Fruit fly (Drosophila melanogaster) whole organism, embryonic: ENCODE data around the gene Mocs2B.

ENCODE experiments used
- Asciz ChIP-seq: fragments of 200-800 bp; sonication (Bioruptor generic); optimal IDR thresholded peaks from 2 replicates; lab custom pipeline; 2017; ENCODE audit warnings: missing biosample characterization, mild to moderate bottlenecking, missing genetic modification characterization, missing genetic modification reagents
- CG10274 ChIP-seq: fragments of 200-800 bp; sonication (Bioruptor generic); optimal IDR thresholded peaks from 3 replicates; lab custom pipeline; 2017; ENCODE audit warnings: missing biosample characterization, mild to moderate bottlenecking, missing genetic modification characterization
- CG13424 ChIP-seq: fragments of 200-800 bp; sonication (Bioruptor generic); optimal IDR thresholded peaks from 2 replicates; lab custom pipeline; 2019; ENCODE audit warnings: missing biosample characterization, mild to moderate bottlenecking, missing genetic modification characterization, moderate library complexity
- CG15269 ChIP-seq: fragments of 200-800 bp; sonication (Bioruptor generic); optimal IDR thresholded peaks from 2 replicates; lab custom pipeline; 2018; ENCODE audit warnings: missing biosample characterization, mild to moderate bottlenecking, missing genetic modification characterization, moderate library complexity
- CG15514 ChIP-seq: fragments of 200-800 bp; sonication (Bioruptor generic); optimal IDR thresholded peaks from 3 replicates; lab custom pipeline; 2017; ENCODE audit warnings: missing biosample characterization, missing genetic modification characterization, mild to moderate bottlenecking, moderate library complexity, missing genetic modification reagents
- CG1603 ChIP-seq: fragments of 200-800 bp; sonication (Bioruptor generic); optimal IDR thresholded peaks from 2 replicates; lab custom pipeline; 2019; ENCODE audit warnings: missing biosample characterization, mild to moderate bottlenecking, missing genetic modification characterization, moderate library complexity
- CG16863 ChIP-seq: fragments of 200-800 bp; sonication (Bioruptor generic); optimal IDR thresholded peaks from 3 replicates; lab custom pipeline; 2016; ENCODE audit warnings: missing biosample characterization, missing genetic modification characterization
- CG18011 ChIP-seq: fragments of 200-800 bp; sonication (Bioruptor generic); optimal IDR thresholded peaks from 2 replicates; lab custom pipeline; 2017; ENCODE audit warnings: missing biosample characterization, missing genetic modification characterization, mild to moderate bottlenecking, moderate library complexity, missing genotype
- CG18262 ChIP-seq: fragments of 200-800 bp; optimal IDR thresholded peaks from 3 replicates; lab custom pipeline; 2019; ENCODE audit warnings: missing biosample characterization, mild to moderate bottlenecking, missing genetic modification characterization, moderate library complexity
- CG2202 ChIP-seq: fragments of 200-800 bp; sonication (Bioruptor generic); optimal IDR thresholded peaks from 2 replicates; lab custom pipeline; 2018; ENCODE audit warnings: missing biosample characterization, mild to moderate bottlenecking, missing genetic modification characterization
- CG2712 ChIP-seq: fragments of 200-800 bp; optimal IDR thresholded peaks from 3 replicates; lab custom pipeline; 2019; ENCODE audit warnings: missing biosample characterization, mild to moderate bottlenecking, missing genetic modification characterization, moderate library complexity
- CG30020 ChIP-seq: fragments of 200-800 bp; optimal IDR thresholded peaks from 2 replicates; lab custom pipeline; 2019; ENCODE audit warnings: missing biosample characterization, mild to moderate bottlenecking, missing genetic modification characterization, moderate library complexity
- CG32532 ChIP-seq: fragments of 200-800 bp; sonication (Bioruptor generic); IDR thresholded peaks from 2 replicates; pipeline ENCODE4 v1.3.6; 2022; ENCODE audit warnings: missing biosample characterization, missing genetic modification characterization
- CG32767 ChIP-seq: fragments of 200-800 bp; sonication (Bioruptor generic); IDR thresholded peaks from 2 replicates; pipeline ENCODE4 v1.3.6; 2022; ENCODE audit warnings: missing biosample characterization, missing genetic modification characterization
- CG33557 ChIP-seq: fragments of 200-800 bp; sonication (Bioruptor generic); optimal IDR thresholded peaks from 2 replicates; lab custom pipeline; 2019; ENCODE audit warnings: missing biosample characterization, mild to moderate bottlenecking, missing genetic modification characterization, moderate library complexity
- CG34224 ChIP-seq: fragments of 200-800 bp; sonication (Bioruptor generic); IDR thresholded peaks from 3 replicates; pipeline ENCODE4 v1.3.6; 2022; ENCODE audit warnings: missing biosample characterization, missing genetic modification characterization; ENCODE audit not compliant: partially characterized antibody
- CG3838 ChIP-seq: fragments of 200-800 bp; sonication (Bioruptor generic); optimal IDR thresholded peaks from 3 replicates; lab custom pipeline; 2016; ENCODE audit warnings: missing biosample characterization, missing genetic modification characterization
- CG6175 ChIP-seq: fragments of 200-800 bp; sonication (Bioruptor generic); IDR thresholded peaks from 3 replicates; pipeline ENCODE4 v1.3.6; 2022; ENCODE audit warnings: missing biosample characterization, missing genetic modification characterization
- Dbx ChIP-seq: fragments of 200-800 bp; sonication (Bioruptor generic); IDR thresholded peaks from 3 replicates; pipeline ENCODE4 v1.3.6; 2022; ENCODE audit warnings: missing biosample characterization, missing genetic modification characterization
- Hmx ChIP-seq: fragments of 200-800 bp; sonication (Bioruptor generic); optimal IDR thresholded peaks from 2 replicates; lab custom pipeline; 2016; ENCODE audit warnings: missing biosample characterization, missing genetic modification characterization
- Hr39 ChIP-seq: fragments of >200 bp; optimal IDR thresholded peaks from 2 replicates; lab custom pipeline; 2017
- Lhr ChIP-seq: fragments of 200-800 bp; sonication (Bioruptor generic); optimal IDR thresholded peaks from 3 replicates; lab custom pipeline; 2017; ENCODE audit warnings: mild to moderate bottlenecking, missing biosample characterization, missing genetic modification reagents, missing genetic modification characterization
- MESR4 ChIP-seq: fragments of 200-800 bp; sonication (Bioruptor generic); optimal IDR thresholded peaks from 2 replicates; lab custom pipeline; 2018; ENCODE audit warnings: missing biosample characterization, mild to moderate bottlenecking, missing genetic modification characterization, moderate library complexity
- Mad ChIP-seq: fragments of 200-800 bp; sonication (Bioruptor generic); optimal IDR thresholded peaks from 2 replicates; lab custom pipeline; 2016; ENCODE audit warnings: missing biosample characterization, missing genetic modification characterization
- Med ChIP-seq: fragments of 200-800 bp; sonication (Bioruptor generic); peaks from one replicate; lab custom pipeline; 2016; ENCODE audit warnings: missing biosample characterization, missing genetic modification characterization, mild to moderate bottlenecking, inconsistent platforms, moderate library complexity
- Opbp ChIP-seq: fragments of 200-800 bp; sonication (Bioruptor generic); IDR thresholded peaks from 3 replicates; pipeline ENCODE4 v1.3.6; 2022; ENCODE audit warnings: missing biosample characterization, missing genetic modification characterization; ENCODE audit not compliant: partially characterized antibody
- Ptx1 ChIP-seq: fragments of 200-800 bp; sonication (Bioruptor generic); IDR thresholded peaks from 2 replicates; pipeline ENCODE4 v1.3.6; 2022; ENCODE audit warnings: missing biosample characterization, missing genetic modification characterization
- al ChIP-seq: fragments of 200-800 bp; sonication (Bioruptor generic); IDR thresholded peaks from 2 replicates; pipeline ENCODE4 v1.3.6; 2022; ENCODE audit warnings: missing biosample characterization, missing genetic modification characterization
- ase ChIP-seq: fragments of 200-800 bp; sonication (Bioruptor generic); IDR thresholded peaks from 3 replicates; pipeline ENCODE4 v1.3.6; 2022; ENCODE audit warnings: missing biosample characterization, missing genetic modification characterization
- cg ChIP-seq: fragments of 200-800 bp; sonication (Bioruptor generic); optimal IDR thresholded peaks from 3 replicates; lab custom pipeline; 2019; ENCODE audit warnings: missing biosample characterization, mild to moderate bottlenecking, missing genetic modification characterization, moderate library complexity
- fd102C ChIP-seq: fragments of 200-800 bp; sonication (Bioruptor generic); optimal IDR thresholded peaks from 2 replicates; lab custom pipeline; 2018; ENCODE audit warnings: missing biosample characterization, mild to moderate bottlenecking, missing genetic modification characterization, moderate library complexity
- fd96Cb ChIP-seq: fragments of 200-800 bp; sonication (Bioruptor generic); optimal IDR thresholded peaks from 2 replicates; lab custom pipeline; 2018; ENCODE audit warnings: missing biosample characterization, mild to moderate bottlenecking, missing genetic modification characterization, moderate library complexity
- gem ChIP-seq: fragments of 200-800 bp; sonication (Bioruptor generic); optimal IDR thresholded peaks from 2 replicates; lab custom pipeline; 2019; ENCODE audit warnings: missing biosample characterization, mild to moderate bottlenecking, missing genetic modification characterization, moderate library complexity
- grau ChIP-seq: fragments of 200-800 bp; optimal IDR thresholded peaks from 3 replicates; lab custom pipeline; 2019; ENCODE audit warnings: missing biosample characterization, mild to moderate bottlenecking, missing genetic modification characterization, moderate library complexity
- hb ChIP-seq: fragments of 200-800 bp; sonication (Bioruptor generic); IDR thresholded peaks from 3 replicates; pipeline ENCODE4 v1.3.6; 2022; ENCODE audit warnings: missing biosample characterization, missing genetic modification characterization; ENCODE audit not compliant: partially characterized antibody
- inv ChIP-seq: fragments of 200-800 bp; sonication (Bioruptor generic); IDR thresholded peaks from 2 replicates; pipeline ENCODE4 v1.3.6; 2022; ENCODE audit warnings: missing biosample characterization, missing genetic modification characterization; ENCODE audit not compliant: partially characterized antibody
- kah ChIP-seq: fragments of 200-800 bp; sonication (Bioruptor generic); optimal IDR thresholded peaks from 2 replicates; lab custom pipeline; 2018; ENCODE audit warnings: missing biosample characterization, mild to moderate bottlenecking, missing genetic modification characterization
- kay ChIP-seq: fragments of 200-800 bp; sonication (Bioruptor generic); optimal IDR thresholded peaks from 2 replicates; lab custom pipeline; 2016; ENCODE audit warnings: missing biosample characterization, missing genetic modification characterization
- nmo ChIP-seq: fragments of 200-800 bp; sonication (Bioruptor generic); optimal IDR thresholded peaks from 2 replicates; lab custom pipeline; 2018; ENCODE audit warnings: missing biosample characterization, mild to moderate bottlenecking, missing genetic modification characterization, moderate library complexity
- phol ChIP-seq: fragments of 200-800 bp; sonication (Bioruptor generic); optimal IDR thresholded peaks from 3 replicates; lab custom pipeline; 2018; ENCODE audit warnings: missing biosample characterization, mild to moderate bottlenecking, missing genetic modification characterization, moderate library complexity
- pita ChIP-seq: fragments of 200-800 bp; sonication (Bioruptor generic); optimal IDR thresholded peaks from 2 replicates; lab custom pipeline; 2017; ENCODE audit warnings: missing biosample characterization, mild to moderate bottlenecking, missing genetic modification characterization
- repo ChIP-seq: fragments of 200-800 bp; sonication (Bioruptor generic); optimal IDR thresholded peaks from 2 replicates; lab custom pipeline; 2016; ENCODE audit warnings: missing biosample characterization, missing genetic modification characterization
- slbo ChIP-seq: fragments of 200-800 bp; sonication (Bioruptor generic); IDR thresholded peaks from 2 replicates; pipeline ENCODE4 v1.3.6; 2022; ENCODE audit warnings: missing biosample characterization, missing genetic modification characterization
- sna ChIP-seq: fragments of 200-800 bp; sonication (Bioruptor generic); IDR thresholded peaks from 2 replicates; pipeline ENCODE4 v1.3.6; 2022; ENCODE audit warnings: missing biosample characterization, missing genetic modification characterization; ENCODE audit not compliant: partially characterized antibody
- unc-4 ChIP-seq: fragments of 200-800 bp; sonication (Bioruptor generic); IDR thresholded peaks from 2 replicates; pipeline ENCODE4 v1.3.6; 2022; ENCODE audit warnings: missing biosample characterization, missing genetic modification characterization; ENCODE audit not compliant: partially characterized antibody
- wor ChIP-seq: fragments of 200-800 bp; sonication (Bioruptor generic); IDR thresholded peaks from 2 replicates; pipeline ENCODE4 v1.3.6; 2022; ENCODE audit warnings: missing biosample characterization, missing genetic modification characterization

Mocs2B gene

DNA sequence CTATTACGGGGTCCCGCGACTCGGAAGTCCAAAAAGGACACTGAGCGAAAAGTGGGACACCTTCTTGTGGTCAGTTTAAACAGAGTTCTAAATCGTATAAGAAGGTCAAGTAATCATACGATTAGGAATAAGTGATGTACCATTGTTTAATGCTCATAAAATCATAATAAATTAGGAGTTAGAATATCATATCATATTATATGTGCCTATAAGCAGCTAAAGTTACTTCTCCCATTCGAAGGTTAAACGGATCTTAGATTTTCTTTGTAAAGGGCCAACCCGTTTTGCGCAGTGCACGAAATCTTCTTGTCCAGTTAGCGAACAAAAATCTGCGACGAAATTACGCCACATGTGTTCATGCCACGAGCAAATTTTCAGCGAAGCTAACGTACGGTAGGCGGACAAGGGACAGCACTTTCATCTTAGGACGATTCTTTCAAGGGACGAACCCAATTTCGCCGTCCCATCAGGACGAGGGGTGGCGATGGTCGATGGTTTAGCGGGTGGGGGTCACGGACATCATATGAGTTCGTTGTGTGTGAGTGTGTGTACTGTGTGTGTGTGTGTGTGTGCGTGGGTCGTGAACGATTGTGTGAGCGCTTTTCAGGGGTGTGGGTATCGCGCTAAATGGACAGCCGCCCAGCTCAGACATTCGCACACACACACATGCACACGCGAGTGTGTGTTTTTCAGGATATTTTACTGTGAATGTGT is 41.3 kb upstream of the Mocs2B start (continued):
- TF ChIP-seq CG10274 (peak; percentile 15), CG1603 (tag; lab: Kevin White, UChicago) (peak; percentile 41), nmo (peak; percentile 59), slbo (GFP tag; lab: Robert Waterston, UW) (peak; percentile 51), CG15514 (GFP tag; lab: Kevin White, UChicago) (peak; percentile 14), fd96Cb (peak; percentile 60), kah (GFP tag; lab: Kevin White, UChicago) (no peak), repo (GFP tag; lab: Kevin White, UChicago) (no peak), MESR4 (GFP tag; lab: Kevin White, UChicago) (no peak), CG18011 (GFP tag; lab: Kevin White, UChicago) (no peak), Dbx (GFP tag; lab: Robert Waterston, UW) (0 out of 3 replicates have a peak, but pooled peaks have one; percentile 33), CG16863 (peak; percentile 11)

DNA sequence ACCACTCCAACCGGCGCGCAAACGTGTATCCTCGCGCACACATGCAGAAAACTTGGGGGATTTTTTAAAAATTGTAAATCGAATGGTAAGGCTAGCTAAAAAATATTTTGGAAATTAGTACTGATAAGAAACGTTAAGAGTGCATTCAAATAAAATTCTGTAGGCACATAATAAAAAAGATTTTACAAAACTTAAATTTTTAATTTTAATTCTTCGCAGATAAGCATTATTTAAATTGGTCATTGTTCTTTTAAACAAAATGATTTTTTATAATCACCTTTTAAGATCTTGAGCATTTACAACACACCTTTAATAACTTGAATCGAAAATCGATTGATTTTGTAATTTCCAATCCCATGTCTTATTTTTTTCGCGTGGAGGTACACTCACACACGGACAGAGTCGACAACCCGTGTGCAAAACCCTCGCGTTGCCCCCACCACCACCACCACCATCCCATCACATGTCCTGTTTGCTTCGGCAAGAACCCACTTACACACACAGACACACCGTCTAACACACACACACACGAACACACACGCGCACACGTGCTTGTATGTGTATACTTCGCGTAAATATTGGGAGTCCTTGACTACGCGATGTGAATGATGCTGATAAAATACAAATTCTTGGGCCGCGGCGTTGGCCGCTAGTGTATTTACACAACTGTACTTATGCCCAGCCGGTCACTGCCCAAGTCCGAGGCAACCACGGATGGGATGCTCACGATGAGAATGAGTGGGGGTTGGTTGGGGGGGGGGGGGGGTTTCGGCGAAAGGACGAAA is 40.4 kb upstream of the Mocs2B start:
- TF ChIP-seq CG16863 (no peak), CG6175 (GFP tag; lab: Robert Waterston, UW) (no peak), CG15269 (peak; percentile 9), Hr39 (lab: Kevin White, UChicago) (peak; percentile 21), nmo (peak; percentile 27), phol (tag; lab: Kevin White, UChicago) (peak; percentile 14), CG2712 (tag; lab: Kevin White, UChicago) (no peak), al (GFP tag; lab: Robert Waterston, UW) (no peak), cg (peak; percentile 67), fd102C (no peak), CG30020 (no peak), CG18262 (peak; percentile 33), CG34224 (no peak), Lhr (GFP tag; lab: Kevin White, UChicago) (no peak), Med (GFP tag; lab: Kevin White, UChicago) (peak; percentile 31), Opbp (GFP tag; lab: Robert Waterston, UW) (no peak), CG33557 (GFP tag; lab: Kevin White, UChicago) (no peak), CG32532 (no peak), pita (GFP tag; lab: Kevin White, UChicago) (no peak), Hmx (GFP tag; lab: Kevin White, UChicago) (no peak), ase (GFP tag; lab: Robert Waterston, UW) (no peak), Asciz (GFP tag; lab: Kevin White, UChicago) (no peak), unc-4 (GFP tag; lab: Robert Waterston, UW) (no peak), inv (no peak), CG32767 (GFP tag; lab: Robert Waterston, UW) (no peak), grau (peak; percentile 26), hb (GFP tag; lab: Robert Waterston, UW) (no peak), Mad (GFP tag; lab: Kevin White, UChicago) (no peak), CG2202 (no peak), CG3838 (no peak), CG13424 (peak; percentile 16), wor (GFP tag; lab: Robert Waterston, UW) (no peak), kay (GFP tag; lab: Kevin White, UChicago) (no peak), gem (tag; lab: Kevin White, UChicago) (peak; percentile 47), sna (GFP tag; lab: Robert Waterston, UW) (no peak), Ptx1 (GFP tag; lab: Robert Waterston, UW) (no peak)
